Worm (Caenorhabditis elegans): Measurements from ENCODE around the gene exl-1.

exl-1 gene

ce11 chrII:14390036-14390763 is 23.1 kb downstream of the exl-1 start, which contains the start of the genes kbp-3 and nurf-1:
Gene kbp-3 (minus strand): TSS chrII:14390078.
Gene nurf-1 (plus strand): TSS chrII:14390713.
- TF ChIP-seq ces-1 (GFP tag; optimal IDR thresholded peaks at IDR 0.05), result peak; percentile 57
- peak; percentile 56 for TF ChIP-seq unc-120 (tag; optimal IDR thresholded peaks at IDR 0.05; ENCODE audit: poor library complexity, severe bottlenecking)
- TF ChIP-seq ham-2 (GFP tag; optimal IDR thresholded peaks at IDR 0.05), result no peak
- peak; percentile 49 for TF ChIP-seq lin-13 (tag; optimal IDR thresholded peaks at IDR 0.05)
- peak; percentile 22 for TF ChIP-seq nhr-237 (tag; optimal IDR thresholded peaks at IDR 0.05)
- TF ChIP-seq nhr-76 (tag; optimal IDR thresholded peaks at IDR 0.05), result no peak
- TF ChIP-seq lsy-2 (tag; optimal IDR thresholded peaks at IDR 0.05), result peak; percentile 62
- TF ChIP-seq ceh-39 (tag; optimal IDR thresholded peaks at IDR 0.05), result peak; percentile 15
- TF ChIP-seq mep-1 (tag; optimal IDR thresholded peaks at IDR 0.05), result peak; percentile 79
- TF ChIP-seq sptf-1 (tag; optimal IDR thresholded peaks at IDR 0.05), result peak; percentile 21
- TF ChIP-seq pha-4 (tag; optimal IDR thresholded peaks at IDR 0.05), result peak; percentile 32
- peak; percentile 1 for TF ChIP-seq cnd-1 (tag; optimal IDR thresholded peaks at IDR 0.05)
- TF ChIP-seq hlh-1 (tag; optimal IDR thresholded peaks at IDR 0.05), result peak; percentile 37
- TF ChIP-seq unc-62 (GFP tag; optimal IDR thresholded peaks at IDR 0.05), result peak; percentile 18
- no peak for TF ChIP-seq snpc-4 (tag; optimal IDR thresholded peaks at IDR 0.05)
- TF ChIP-seq ceh-83 (GFP tag; optimal IDR thresholded peaks at IDR 0.05), result no peak

- TF ChIP-seq nhr-2 (tag; optimal IDR thresholded peaks at IDR 0.05) (no peak), ztf-11 (tag; optimal IDR thresholded peaks at IDR 0.05) (no peak), sem-2 (GFP tag; optimal IDR thresholded peaks at IDR 0.05) (no peak), elt-3 (tag; optimal IDR thresholded peaks at IDR 0.05) (no peak), lsy-2 (tag; optimal IDR thresholded peaks at IDR 0.05) (no peak), bed-3 (GFP tag; optimal IDR thresholded peaks at IDR 0.05) (no peak), mep-1 (tag; optimal IDR thresholded peaks at IDR 0.05) (no peak), blmp-1 (tag; optimal IDR thresholded peaks at IDR 0.05) (no peak)
These were observed 25.1 kb downstream of the exl-1 start, which contains the start of gene F26H11.8 for ce11 chrII:14388213-14388612. Gene F26H11.8 (plus strand): TSS chrII:14388513.

ce11 chrII:14383644-14384043 is 29.6 kb downstream of the exl-1 start, which contains the start of gene mes-2:
Gene mes-2 (plus strand): TSS chrII:14383973.
- TF ChIP-seq tbx-8 (GFP tag; optimal IDR thresholded peaks at IDR 0.05), result no peak
- peak; percentile 50 for TF ChIP-seq nhr-237 (tag; optimal IDR thresholded peaks at IDR 0.05)
- no peak for TF ChIP-seq unc-39 (tag; optimal IDR thresholded peaks at IDR 0.05)
- peak; percentile 60 for TF ChIP-seq pha-4 (tag; optimal IDR thresholded peaks at IDR 0.05)
- peak; percentile 68 for TF ChIP-seq hlh-1 (tag; optimal IDR thresholded peaks at IDR 0.05)
- no peak for TF ChIP-seq ham-2 (GFP tag; optimal IDR thresholded peaks at IDR 0.05)
- peak; percentile 60 for TF ChIP-seq lin-13 (tag; optimal IDR thresholded peaks at IDR 0.05)
- TF ChIP-seq lsy-2 (tag; optimal IDR thresholded peaks at IDR 0.05), result peak; percentile 37
- TF ChIP-seq M03D4.4 (tag; optimal IDR thresholded peaks at IDR 0.05), result no peak
- TF ChIP-seq unc-62 (GFP tag; optimal IDR thresholded peaks at IDR 0.05), result peak; percentile 21
- peak; percentile 53 for TF ChIP-seq ceh-83 (GFP tag; optimal IDR thresholded peaks at IDR 0.05)
- peak; percentile 57 for TF ChIP-seq ces-1 (GFP tag; optimal IDR thresholded peaks at IDR 0.05)
- TF ChIP-seq ceh-39 (tag; optimal IDR thresholded peaks at IDR 0.05), result no peak
- TF ChIP-seq nhr-2 (tag; optimal IDR thresholded peaks at IDR 0.05), result peak; percentile 3
- TF ChIP-seq zip-8 (tag; optimal IDR thresholded peaks at IDR 0.05), result no peak
- TF ChIP-seq mep-1 (tag; optimal IDR thresholded peaks at IDR 0.05), result peak; percentile 88
- no peak for TF ChIP-seq ceh-43 (GFP tag; optimal IDR thresholded peaks at IDR 0.05)
- peak; percentile 14 for TF ChIP-seq sptf-1 (tag; optimal IDR thresholded peaks at IDR 0.05)
- TF ChIP-seq cnd-1 (tag; optimal IDR thresholded peaks at IDR 0.05), result no peak
- no peak for TF ChIP-seq nhr-76 (tag; optimal IDR thresholded peaks at IDR 0.05)
- TF ChIP-seq nhr-28 (tag; optimal IDR thresholded peaks at IDR 0.05), result no peak

ce11 chrII:14381450-14381849 is 31.8 kb downstream of the exl-1 start, which contains the start of gene sdz-26:
Gene sdz-26 (plus strand): TSS chrII:14381750.
- TF ChIP-seq bed-3 (GFP tag; optimal IDR thresholded peaks at IDR 0.05) (no peak), lin-32 (GFP tag; optimal IDR thresholded peaks at IDR 0.05) (no peak), elt-3 (tag; optimal IDR thresholded peaks at IDR 0.05) (no peak), elt-1 (tag; optimal IDR thresholded peaks at IDR 0.05; ENCODE audit: borderline replicate concordance, insufficient read depth) (no peak)

- TF ChIP-seq drap-1 (GFP tag; optimal IDR thresholded peaks at IDR 0.05) (no peak), bed-3 (GFP tag; optimal IDR thresholded peaks at IDR 0.05) (no peak), sptf-1 (tag; optimal IDR thresholded peaks at IDR 0.05) (no peak), lsy-2 (tag; optimal IDR thresholded peaks at IDR 0.05) (no peak), zip-8 (tag; optimal IDR thresholded peaks at IDR 0.05) (no peak), sem-2 (GFP tag; optimal IDR thresholded peaks at IDR 0.05) (no peak), unc-62 (GFP tag; optimal IDR thresholded peaks at IDR 0.05) (no peak), ham-2 (GFP tag; optimal IDR thresholded peaks at IDR 0.05) (no peak)
These were observed 32.5 kb downstream of the exl-1 start for ce11 chrII:14380778-14381177.

Data from whole organism, mixed stage, embryonic.